Fruit fly (Drosophila melanogaster) whole organism: ENCODE results near the gene Ns1.

Source experiments
- CG8478 ChIP-seq: fragments of >200 bp; optimal IDR thresholded peaks from 2 replicates; lab custom pipeline; 2018; ENCODE audit warnings: inconsistent platforms
- pan ChIP-seq: fragments of >200 bp; optimal IDR thresholded peaks from 2 replicates; lab custom pipeline; 2017
- usp ChIP-seq: fragments of >200 bp; optimal IDR thresholded peaks from 2 replicates; lab custom pipeline; 2017; ENCODE audit warnings: missing biosample characterization, missing genetic modification characterization, mixed read lengths

DNA sequence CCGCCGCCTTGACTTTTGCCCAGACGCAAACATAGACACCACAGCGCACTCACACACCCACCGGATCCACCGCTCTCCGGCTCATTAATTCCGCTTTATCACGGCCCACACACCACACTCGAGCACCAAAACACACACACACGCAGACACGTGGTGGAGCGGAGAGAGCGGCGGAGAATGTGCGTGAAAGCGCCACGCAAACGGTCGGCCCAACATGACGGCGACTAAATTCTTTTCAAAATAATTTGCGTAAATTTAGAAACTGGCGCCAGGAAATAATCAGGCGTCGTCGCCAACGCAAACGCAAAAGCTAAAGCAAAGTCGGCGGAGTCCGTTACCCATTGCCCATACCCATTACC lies 12.7 kb downstream of the Ns1 start:
- TF ChIP-seq usp (GFP tag; lab: Kevin White, UChicago) (no peak), pan (lab: Kevin White, UChicago) (no peak), CG8478 (lab: Kevin White, UChicago) (no peak)
